Fruit fly (Drosophila melanogaster) whole organism, embryonic: ENCODE measurements around the gene teq.

ENCODE experiments used
- Abd-B ChIP-seq: fragments of 200-800 bp; sonication (Bioruptor generic); optimal IDR thresholded peaks from 2 replicates; lab custom pipeline; 2018; ENCODE audit warnings: missing biosample characterization, mild to moderate bottlenecking, missing genetic modification characterization, moderate library complexity
- Adf1 ChIP-seq: fragments of 200-800 bp; sonication (Bioruptor generic); IDR thresholded peaks from 2 replicates; pipeline ENCODE4 v1.3.6; 2022; ENCODE audit warnings: missing biosample characterization, missing genetic modification characterization
- Asciz ChIP-seq: fragments of 200-800 bp; sonication (Bioruptor generic); optimal IDR thresholded peaks from 2 replicates; lab custom pipeline; 2017; ENCODE audit warnings: missing biosample characterization, mild to moderate bottlenecking, missing genetic modification characterization, missing genetic modification reagents
- BEAF-32 ChIP-seq: fragments of 200-800 bp; sonication (Bioruptor generic); optimal IDR thresholded peaks from 3 replicates; lab custom pipeline; 2017; ENCODE audit warnings: missing biosample characterization, missing genetic modification characterization, mild to moderate bottlenecking, moderate library complexity, missing genetic modification reagents
- Bteb2 ChIP-seq: fragments of 200-800 bp; sonication (Bioruptor generic); optimal IDR thresholded peaks from 2 replicates; lab custom pipeline; 2016; ENCODE audit warnings: missing biosample characterization, missing genetic modification characterization
- CG11560 ChIP-seq: fragments of 200-800 bp; sonication (Bioruptor generic); IDR thresholded peaks from 3 replicates; pipeline ENCODE4 v1.3.6; 2022; ENCODE audit warnings: missing biosample characterization, missing genetic modification characterization
- CG14965 ChIP-seq: fragments of 200-800 bp; sonication (Bioruptor generic); optimal IDR thresholded peaks from 2 replicates; lab custom pipeline; 2016; ENCODE audit warnings: missing biosample characterization, missing genetic modification characterization, borderline replicate concordance
- CG18599 ChIP-seq: fragments of 200-800 bp; sonication (Bioruptor generic); optimal IDR thresholded peaks from 3 replicates; lab custom pipeline; 2017; ENCODE audit warnings: missing biosample characterization, missing genetic modification characterization, mild to moderate bottlenecking, moderate library complexity, missing genetic modification reagents
- CG31441 ChIP-seq: fragments of 200-800 bp; sonication (Bioruptor generic); IDR thresholded peaks from 2 replicates; pipeline ENCODE4 v1.3.6; 2022; ENCODE audit warnings: missing biosample characterization, missing genetic modification characterization
- CG4854 ChIP-seq: fragments of 200-800 bp; sonication (Bioruptor generic); optimal IDR thresholded peaks from 2 replicates; lab custom pipeline; 2016; ENCODE audit warnings: missing biosample characterization, missing genetic modification characterization, inconsistent platforms
- CG6689 ChIP-seq: fragments of 200-800 bp; sonication (Bioruptor generic); IDR thresholded peaks from 2 replicates; pipeline ENCODE4 v1.3.6; 2022; ENCODE audit warnings: missing biosample characterization, missing genetic modification characterization
- CG7556 ChIP-seq: fragments of 200-800 bp; sonication (Bioruptor generic); optimal IDR thresholded peaks from 2 replicates; lab custom pipeline; 2017; ENCODE audit warnings: missing biosample characterization, mild to moderate bottlenecking, missing genetic modification characterization
- CG7839 ChIP-seq: fragments of 200-800 bp; sonication (Bioruptor generic); optimal IDR thresholded peaks from 3 replicates; lab custom pipeline; 2018; ENCODE audit warnings: missing biosample characterization, mild to moderate bottlenecking, missing genetic modification characterization, moderate library complexity
- CG8924 ChIP-seq: fragments of 200-800 bp; optimal IDR thresholded peaks from 3 replicates; lab custom pipeline; 2019; ENCODE audit warnings: missing biosample characterization, mild to moderate bottlenecking, missing genetic modification characterization, moderate library complexity
- CTCF ChIP-seq: fragments of 200-800 bp; sonication (Bioruptor generic); optimal IDR thresholded peaks from 2 replicates; lab custom pipeline; 2017; ENCODE audit warnings: missing biosample characterization, mild to moderate bottlenecking, missing genetic modification characterization, moderate library complexity
- Dbx ChIP-seq: fragments of 200-800 bp; sonication (Bioruptor generic); IDR thresholded peaks from 3 replicates; pipeline ENCODE4 v1.3.6; 2022; ENCODE audit warnings: missing biosample characterization, missing genetic modification characterization
- Dfd ChIP-seq, 2 experiments: fragments of >200 bp; optimal IDR thresholded peaks; 2 replicates each; lab custom pipeline; 2017; ENCODE audit warnings: missing biosample characterization in 2 of 2, missing genetic modification characterization in 2 of 2
- Dll ChIP-seq: fragments of 200-800 bp; sonication (Bioruptor generic); IDR thresholded peaks from 4 replicates; pipeline ENCODE4 v1.3.6; 2022; ENCODE audit warnings: missing biosample characterization, missing genetic modification characterization; ENCODE audit not compliant: partially characterized antibody
- Fer3 ChIP-seq: fragments of 200-800 bp; sonication (Bioruptor generic); optimal IDR thresholded peaks from 2 replicates; lab custom pipeline; 2018; ENCODE audit warnings: missing biosample characterization, mild to moderate bottlenecking, missing genetic modification characterization, moderate library complexity
- Lhr ChIP-seq: fragments of 200-800 bp; sonication (Bioruptor generic); optimal IDR thresholded peaks from 3 replicates; lab custom pipeline; 2017; ENCODE audit warnings: mild to moderate bottlenecking, missing biosample characterization, missing genetic modification reagents, missing genetic modification characterization
- Myb ChIP-seq: fragments of 200-800 bp; sonication (Bioruptor generic); optimal IDR thresholded peaks from 2 replicates; lab custom pipeline; 2016; ENCODE audit warnings: missing biosample characterization, missing genetic modification characterization
- Oli ChIP-seq: fragments of 200-800 bp; sonication (Bioruptor generic); optimal IDR thresholded peaks from 2 replicates; lab custom pipeline; 2018; ENCODE audit warnings: missing biosample characterization, mild to moderate bottlenecking, missing genetic modification characterization, moderate library complexity
- Ssrp ChIP-seq: fragments of 200-800 bp; sonication (Bioruptor generic); optimal IDR thresholded peaks from 2 replicates; lab custom pipeline; 2018; ENCODE audit warnings: missing biosample characterization, mild to moderate bottlenecking, missing genetic modification characterization, moderate library complexity
- Stat92E ChIP-seq, 3 experiments: fragments of >200 bp in 2 of 3; fragments of 200-800 bp in 1 of 3; sonication (Bioruptor generic) in 1 of 3; optimal IDR thresholded peaks; 2 replicates each; lab custom pipeline; 2017 to 2019; ENCODE audit warnings: missing biosample characterization in 3 of 3, missing genetic modification characterization in 3 of 3, mild to moderate bottlenecking in 1 of 3, moderate library complexity in 1 of 3
- ash1 ChIP-seq: fragments of 200-800 bp; sonication (Bioruptor generic); optimal IDR thresholded peaks from 2 replicates; lab custom pipeline; 2018; ENCODE audit warnings: missing biosample characterization, mild to moderate bottlenecking, missing genetic modification characterization
- da ChIP-seq: fragments of 200-800 bp; sonication (Bioruptor generic); optimal IDR thresholded peaks from 2 replicates; lab custom pipeline; 2016; ENCODE audit warnings: missing biosample characterization, missing genetic modification characterization
- eve ChIP-seq, 2 experiments: fragments of >200 bp; optimal IDR thresholded peaks; 2 replicates each; lab custom pipeline; 2017; ENCODE audit warnings: missing biosample characterization in 2 of 2, missing genetic modification characterization in 2 of 2
- ewg ChIP-seq: fragments of 200-800 bp; sonication (Bioruptor generic); optimal IDR thresholded peaks from 3 replicates; lab custom pipeline; 2017; ENCODE audit warnings: mild to moderate bottlenecking, missing biosample characterization, missing genetic modification reagents, missing genetic modification characterization
- gfzf ChIP-seq: fragments of 200-800 bp; sonication (Bioruptor generic); optimal IDR thresholded peaks from 2 replicates; lab custom pipeline; 2016; ENCODE audit warnings: missing biosample characterization, mild to moderate bottlenecking, missing genetic modification characterization, moderate library complexity
- knrl ChIP-seq: fragments of 200-800 bp; sonication (Bioruptor generic); IDR thresholded peaks from 3 replicates; pipeline ENCODE4 v1.3.6; 2022; ENCODE audit warnings: missing biosample characterization, missing genetic modification characterization; ENCODE audit not compliant: partially characterized antibody
- nau ChIP-seq: fragments of 200-800 bp; sonication (Bioruptor generic); optimal IDR thresholded peaks from 3 replicates; lab custom pipeline; 2017; ENCODE audit warnings: missing biosample characterization, mild to moderate bottlenecking, missing genetic modification characterization, missing genetic modification reagents
- nerfin-1 ChIP-seq: fragments of 200-800 bp; sonication (Bioruptor generic); optimal IDR thresholded peaks from 3 replicates; lab custom pipeline; 2019; ENCODE audit warnings: missing biosample characterization, mild to moderate bottlenecking, missing genetic modification characterization, moderate library complexity
- nmo ChIP-seq: fragments of 200-800 bp; sonication (Bioruptor generic); optimal IDR thresholded peaks from 2 replicates; lab custom pipeline; 2018; ENCODE audit warnings: missing biosample characterization, mild to moderate bottlenecking, missing genetic modification characterization, moderate library complexity
- otp ChIP-seq: fragments of 200-800 bp; sonication (Bioruptor generic); IDR thresholded peaks from 3 replicates; pipeline ENCODE4, ENCODE4 v1.3.6; 2022; ENCODE audit warnings: missing biosample characterization, missing genetic modification characterization
- phol ChIP-seq: fragments of 200-800 bp; sonication (Bioruptor generic); optimal IDR thresholded peaks from 3 replicates; lab custom pipeline; 2018; ENCODE audit warnings: missing biosample characterization, mild to moderate bottlenecking, missing genetic modification characterization, moderate library complexity
- pros ChIP-seq: fragments of 200-800 bp; sonication (Bioruptor generic); optimal IDR thresholded peaks from 3 replicates; lab custom pipeline; 2019; ENCODE audit warnings: missing biosample characterization, mild to moderate bottlenecking, missing genetic modification characterization, moderate library complexity
- rib ChIP-seq: fragments of 200-800 bp; sonication (Bioruptor generic); IDR thresholded peaks from 2 replicates; pipeline ENCODE4 v1.3.6; 2022; ENCODE audit warnings: missing biosample characterization, missing genetic modification characterization
- sens ChIP-seq: fragments of 200-800 bp; sonication (Bioruptor generic); peaks from one replicate; lab custom pipeline; 2016; ENCODE audit warnings: missing biosample characterization, missing genetic modification characterization
- seq ChIP-seq: fragments of 200-800 bp; sonication (Bioruptor generic); IDR thresholded peaks from 2 replicates; pipeline ENCODE4 v1.3.6; 2022; ENCODE audit warnings: missing biosample characterization, missing genetic modification characterization
- sna ChIP-seq: fragments of 200-800 bp; sonication (Bioruptor generic); IDR thresholded peaks from 2 replicates; pipeline ENCODE4 v1.3.6; 2022; ENCODE audit warnings: missing biosample characterization, missing genetic modification characterization; ENCODE audit not compliant: partially characterized antibody
- stwl ChIP-seq: fragments of 200-800 bp; sonication (Bioruptor generic); optimal IDR thresholded peaks from 3 replicates; lab custom pipeline; 2018; ENCODE audit warnings: missing biosample characterization, mild to moderate bottlenecking, missing genetic modification characterization, moderate library complexity
- tin ChIP-seq: fragments of 200-800 bp; sonication (Bioruptor generic); optimal IDR thresholded peaks from 3 replicates; lab custom pipeline; 2016; ENCODE audit warnings: missing biosample characterization, missing genetic modification characterization
- trh ChIP-seq: fragments of 200-800 bp; sonication (Bioruptor generic); optimal IDR thresholded peaks from 2 replicates; lab custom pipeline; 2016; ENCODE audit warnings: missing biosample characterization, missing genetic modification characterization
- ttk ChIP-seq: fragments of 200-800 bp; sonication (Bioruptor generic); IDR thresholded peaks from 2 replicates; pipeline ENCODE4 v2.1.2; 2022; ENCODE audit warnings: missing biosample characterization, missing genetic modification characterization
- twi ChIP-seq: fragments of 200-800 bp; optimal IDR thresholded peaks from 2 replicates; lab custom pipeline; 2019; ENCODE audit warnings: missing biosample characterization, mild to moderate bottlenecking, missing genetic modification characterization, moderate library complexity
- unpg ChIP-seq: fragments of 200-800 bp; sonication (Bioruptor generic); optimal IDR thresholded peaks from 3 replicates; lab custom pipeline; 2018; ENCODE audit warnings: missing biosample characterization, mild to moderate bottlenecking, missing genetic modification characterization, moderate library complexity
- vnd ChIP-seq: fragments of 200-800 bp; sonication (Bioruptor generic); IDR thresholded peaks from 3 replicates; pipeline ENCODE4 v1.3.6; 2022; ENCODE audit warnings: missing biosample characterization, missing genetic modification characterization; ENCODE audit not compliant: partially characterized antibody
- z ChIP-seq: fragments of 200-800 bp; sonication (Bioruptor generic); IDR thresholded peaks from 3 replicates; pipeline ENCODE4 v1.3.6; 2022; ENCODE audit warnings: missing biosample characterization, missing genetic modification characterization
- zen ChIP-seq: fragments of 200-800 bp; sonication (Bioruptor generic); optimal IDR thresholded peaks from 3 replicates; lab custom pipeline; 2018; ENCODE audit warnings: missing biosample characterization, mild to moderate bottlenecking, missing genetic modification characterization, moderate library complexity

Gene teq

dm6 chr3L:9047062-9047461 lies 27.4 kb upstream of the teq start, which contains the start of gene Argk2 (continued):
- TF ChIP-seq CG6689 (GFP tag; lab: Robert Waterston, UW) (no peak), trh (no peak), ttk (GFP tag; lab: Robert Waterston, UW) (no peak), CG7839 (tag; lab: Kevin White, UChicago) (peak; percentile 9), Abd-B (GFP tag; lab: Kevin White, UChicago) (peak; percentile 74), unpg (GFP tag; lab: Kevin White, UChicago) (no peak), nau (GFP tag; lab: Kevin White, UChicago) (no peak), CG14965 (no peak), Asciz (GFP tag; lab: Kevin White, UChicago) (no peak), da (GFP tag; lab: Kevin White, UChicago) (no peak), gfzf (GFP tag; lab: Kevin White, UChicago) (peak; percentile 64), sens (GFP tag; lab: Kevin White, UChicago) (no peak), twi (tag; lab: Kevin White, UChicago) (no peak), CG7556 (GFP tag; lab: Kevin White, UChicago) (no peak), Lhr (GFP tag; lab: Kevin White, UChicago) (peak; percentile 30), Bteb2 (GFP tag; lab: Kevin White, UChicago) (no peak), CTCF (GFP tag; lab: Kevin White, UChicago) (peak; percentile 84), nmo (GFP tag; lab: Kevin White, UChicago) (peak; percentile 11), knrl (peak; percentile 58; the same call in 2 of the 3 replicates), phol (tag; lab: Kevin White, UChicago) (peak; percentile 18), CG18599 (GFP tag; lab: Kevin White, UChicago) (no peak), Ssrp (tag; lab: Kevin White, UChicago) (no peak), vnd (no peak), Myb (GFP tag; lab: Kevin White, UChicago) (peak; percentile 69)

DNA sequence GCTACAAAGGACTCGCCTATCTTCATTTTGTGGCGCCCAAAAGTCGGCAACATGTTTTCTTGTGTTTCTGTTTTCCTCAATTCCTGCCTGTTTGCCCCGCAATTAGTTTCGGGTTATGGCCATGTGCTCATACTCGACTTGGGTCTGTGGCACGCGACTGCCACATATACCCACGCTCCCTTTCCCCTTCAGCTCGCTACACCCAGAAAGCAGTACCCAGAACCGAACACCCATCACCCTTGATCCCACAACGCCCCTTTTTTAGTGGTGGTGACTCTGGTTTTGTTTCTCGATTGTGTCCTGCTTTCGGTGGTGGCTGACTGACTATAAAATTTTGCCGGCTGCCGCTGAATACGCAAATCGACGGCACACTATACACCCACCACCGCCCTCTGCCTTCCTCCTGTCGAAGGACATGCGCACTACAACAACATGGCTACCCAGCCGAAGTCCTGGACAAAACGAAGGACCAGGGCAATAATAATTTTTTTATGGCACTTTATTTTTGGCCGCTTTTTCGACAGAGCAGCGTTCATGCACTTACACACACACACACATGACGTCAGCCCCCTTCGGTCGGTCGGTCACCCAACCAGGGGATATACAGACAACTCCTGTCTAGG lies 23.9 kb upstream of the teq start:
- no peak for TF ChIP-seq Dbx
- no peak for TF ChIP-seq trh
- TF ChIP-seq BEAF-32 (GFP tag; lab: Kevin White, UChicago), result no peak
- TF ChIP-seq tin, result no peak
- TF ChIP-seq z (GFP tag; lab: Robert Waterston, UW), result 0 out of 3 replicates have a peak, but pooled peaks have one; percentile 44
- TF ChIP-seq zen (tag; lab: Kevin White, UChicago), result no peak
- no peak for TF ChIP-seq ash1 (GFP tag; lab: Kevin White, UChicago)
- TF ChIP-seq CG11560 (tag; lab: Robert Waterston, UW), result no peak
- TF ChIP-seq sna, result no peak
- TF ChIP-seq ewg (GFP tag; lab: Kevin White, UChicago), result peak; percentile 83
- no peak for TF ChIP-seq otp (GFP tag; lab: Robert Waterston, UW)
- no peak for TF ChIP-seq Stat92E (GFP tag; optimal IDR thresholded peaks at IDR 0.05; lab: Kevin White, UChicago)
- no peak for TF ChIP-seq CG31441 (GFP tag; lab: Robert Waterston, UW)
- peak; percentile 43; the same call in 1 of the 2 replicates for TF ChIP-seq seq (GFP tag; lab: Robert Waterston, UW)
- TF ChIP-seq nerfin-1, result peak; percentile 0
- TF ChIP-seq Dll (GFP tag; lab: Robert Waterston, UW), result no peak
- TF ChIP-seq CG4854 (GFP tag; lab: Kevin White, UChicago), result no peak
- TF ChIP-seq pros, result peak; percentile 80
- TF ChIP-seq Adf1, result peak; percentile 7; the same call in 1 of the 2 replicates
- 0 out of 2 replicates have a peak, but pooled peaks have one; percentile 16 for TF ChIP-seq rib
- TF ChIP-seq Dfd (GFP tag; optimal IDR thresholded peaks at IDR 0.05; lab: Kevin White, UChicago), result no peak
- TF ChIP-seq eve (GFP tag; optimal IDR thresholded peaks at IDR 0.05; lab: Kevin White, UChicago), result no peak
- no peak for TF ChIP-seq Fer3
- TF ChIP-seq stwl (tag; lab: Kevin White, UChicago), result no peak
- no peak for TF ChIP-seq Oli (tag; lab: Kevin White, UChicago)
- no peak for TF ChIP-seq CG8924 (tag; lab: Kevin White, UChicago)
